Worm (Caenorhabditis elegans): Measurements from ENCODE around the gene nhr-71.
A peak's percentile ranks its signal among the peaks of the same experiment; 100 is the strongest.

Gene nhr-71

ce11 chrX:13714710-13715109, 32.4 kb upstream of the nhr-71 start (continued):
- TF ChIP-seq mes-4 (tag; optimal IDR thresholded peaks at IDR 0.05) (no peak), Y53G8AR.9 (GFP tag; conservative IDR thresholded peaks at IDR 0.05) (no peak), bed-1 (GFP tag; IDR thresholded peaks at IDR 0.05) (no peak), F10E7.11 (tag; optimal IDR thresholded peaks at IDR 0.05) (no peak), B0261.1 (tag; optimal IDR thresholded peaks at IDR 0.05) (peak; percentile 75), rec-8 (tag; optimal IDR thresholded peaks at IDR 0.05) (peak; percentile 52 to 68), B0035.1 (tag; optimal IDR thresholded peaks at IDR 0.05) (no peak), ceh-40 (GFP tag; IDR thresholded peaks at IDR 0.05) (0 out of 2 replicates have a peak, but pooled peaks have one; percentile 71), Y53F4B.3 (GFP tag; IDR thresholded peaks at IDR 0.05) (no peak), hsf-1 (GFP tag; IDR thresholded peaks at IDR 0.05) (no peak), nhr-27 (tag; optimal IDR thresholded peaks at IDR 0.05) (no peak), tbx-9 (tag; optimal IDR thresholded peaks at IDR 0.05; ENCODE audit: borderline replicate concordance) (no peak), zim-3 (tag; optimal IDR thresholded peaks at IDR 0.05) (no peak), mcd-1 (GFP tag; IDR thresholded peaks at IDR 0.05) (no peak; the same call in 1 of the 2 replicates), him-1 (tag; optimal IDR thresholded peaks at IDR 0.05) (peak; percentile 59), nfyb-1 (GFP tag; IDR thresholded peaks at IDR 0.05) (no peak), pbrm-1 (GFP tag; IDR thresholded peaks at IDR 0.05) (no peak), ztf-22 (GFP tag; optimal IDR thresholded peaks at IDR 0.05) (no peak), madf-8 (GFP tag; conservative IDR thresholded peaks at IDR 0.05) (no peak), rpc-1 (optimal IDR thresholded peaks at IDR 0.05) (peak; percentile 79), rpc-1 (tag; optimal IDR thresholded peaks at IDR 0.05) (peak; percentile 87), F22D6.2 (tag; optimal IDR thresholded peaks at IDR 0.05) (no peak), pha-4 (tag; optimal IDR thresholded peaks at IDR 0.05) (no peak), ekl-4 (GFP tag; IDR thresholded peaks at IDR 0.05) (no peak), F55B11.4 (tag; optimal IDR thresholded peaks at IDR 0.05; ENCODE audit: borderline replicate concordance, insufficient read depth) (no peak), T07F8.4 (tag; optimal IDR thresholded peaks at IDR 0.05) (peak; percentile 7), F23B12.7 (tag; optimal IDR thresholded peaks at IDR 0.05; ENCODE audit: insufficient read depth) (peak; percentile 28), sptf-2 (GFP tag; optimal IDR thresholded peaks at IDR 0.05) (peak; percentile 72), B0019.2 (GFP tag; conservative IDR thresholded peaks at IDR 0.05) (no peak)

ce11 chrX:13716313-13716712, 30.8 kb upstream of the nhr-71 start:
- TF ChIP-seq let-607 (tag; optimal IDR thresholded peaks at IDR 0.05) (peak in 1 of 2 experiments; percentile 41), hlh-12 (tag; optimal IDR thresholded peaks at IDR 0.05) (no peak), hmg-20 (GFP tag; IDR thresholded peaks at IDR 0.05) (0 out of 2 replicates have a peak, but pooled peaks have one; percentile 29), nhr-80 (tag; optimal IDR thresholded peaks at IDR 0.05) (peak; percentile 11), F33H1.4 (GFP tag; IDR thresholded peaks at IDR 0.05) (no peak), K12H6.12 (tag; optimal IDR thresholded peaks at IDR 0.05) (peak; percentile 2), pbrm-1 (GFP tag; IDR thresholded peaks at IDR 0.05) (0 out of 2 replicates have a peak, but pooled peaks have one; percentile 8), athp-1 (tag; optimal IDR thresholded peaks at IDR 0.05) (no peak), mes-4 (tag; optimal IDR thresholded peaks at IDR 0.05) (no peak), hmg-1.2 (GFP tag; IDR thresholded peaks at IDR 0.05) (peak; percentile 49), aptf-2 (GFP tag; conservative IDR thresholded peaks at IDR 0.05) (0 out of 2 replicates have a peak, but pooled peaks have one; percentile 9), die-1 (tag; optimal IDR thresholded peaks at IDR 0.05) (peak; percentile 51), attf-5 (GFP tag; optimal IDR thresholded peaks at IDR 0.05) (peak; percentile 6), ztf-18 (tag; optimal IDR thresholded peaks at IDR 0.05) (peak; percentile 19), lsl-1 (GFP tag; optimal IDR thresholded peaks at IDR 0.05) (no peak), madf-10 (tag; optimal IDR thresholded peaks at IDR 0.05) (peak; percentile 8), tbp1 (GFP tag; optimal IDR thresholded peaks at IDR 0.05) (peak; percentile 88), snpc-4 (GFP tag; optimal IDR thresholded peaks at IDR 0.05) (no peak), snpc-4 (tag; optimal IDR thresholded peaks at IDR 0.05) (peak in 1 of 4 experiments; percentile 49), lin-40 (tag; optimal IDR thresholded peaks at IDR 0.05) (no peak), ZK185.1 (tag; optimal IDR thresholded peaks at IDR 0.05; ENCODE audit: poor library complexity, severe bottlenecking) (peak; percentile 30), B0261.1 (tag; optimal IDR thresholded peaks at IDR 0.05) (peak; percentile 81), nhr-90 (tag; optimal IDR thresholded peaks at IDR 0.05) (peak; percentile 25), Y53G8AR.9 (GFP tag; conservative IDR thresholded peaks at IDR 0.05) (peak; percentile 37; the same call in 1 of the 2 replicates)

All from whole organism, young adult.